Comparison of ENCODE assay signal across 2 fruit fly cellular contexts in the genomic region with DNA sequence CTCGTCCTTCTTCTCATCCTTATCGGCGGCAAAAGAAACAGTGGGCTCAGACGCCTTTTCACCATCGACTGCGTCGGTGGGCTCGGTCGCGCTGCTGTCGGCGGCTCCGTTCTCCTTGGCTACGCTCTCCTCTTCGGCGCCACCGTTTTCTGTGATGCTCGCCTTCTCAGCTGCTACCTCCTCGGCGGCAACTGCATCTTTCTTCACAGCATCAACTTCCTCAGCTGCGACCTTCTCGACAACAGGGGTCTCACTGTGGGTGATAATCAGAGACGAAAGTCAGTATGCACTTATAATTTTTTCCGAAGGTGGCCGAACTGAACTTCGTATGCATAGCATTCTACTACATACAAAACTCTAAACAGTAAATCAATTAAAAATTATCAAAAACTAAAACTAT.
TF ChIP-seq lines count a peak whose summit lies in the region.

No protein-coding gene starts in this region.

- TF ChIP-seq CTCF in whole organism, embryonic (GFP tag; optimal IDR thresholded peaks at IDR 0.05; lab: Kevin White, UChicago) = no peak

TF ChIP-seq in whole organism, embryonic, 481 proteins besides CTCF, POLR2A, EP300 and RAD21 (continues in another document):
- TF ChIP-seq CG10543 (GFP tag; optimal IDR thresholded peaks at IDR 0.05; lab: Kevin White, UChicago) (no peak), HLH3B (GFP tag; IDR thresholded peaks at IDR 0.05; lab: Robert Waterston, UW) (0 out of 2 replicates have a peak, but pooled peaks have one; percentile 8), ken (GFP tag; IDR thresholded peaks at IDR 0.05; lab: Robert Waterston, UW) (0 out of 3 replicates have a peak, but pooled peaks have one; percentile 17), lov (optimal IDR thresholded peaks at IDR 0.05; lab: Kevin White, UChicago) (no peak), lov (GFP tag; IDR thresholded peaks at IDR 0.05; lab: Robert Waterston, UW) (no peak), sna (GFP tag; IDR thresholded peaks at IDR 0.05; lab: Robert Waterston, UW; ENCODE audit: partially characterized antibody) (no peak), YL-1 (GFP tag; optimal IDR thresholded peaks at IDR 0.05; lab: Kevin White, UChicago) (no peak), CG13287 (GFP tag; IDR thresholded peaks at IDR 0.05; lab: Robert Waterston, UW; ENCODE audit: partially characterized antibody) (no peak), CG14965 (GFP tag; optimal IDR thresholded peaks at IDR 0.05; lab: Kevin White, UChicago; ENCODE audit: borderline replicate concordance) (no peak), tup (GFP tag; optimal IDR thresholded peaks at IDR 0.05; lab: Kevin White, UChicago) (no peak), Dbx (GFP tag; IDR thresholded peaks at IDR 0.05; lab: Robert Waterston, UW) (no peak), Hr3 (GFP tag; optimal IDR thresholded peaks at IDR 0.05; lab: Kevin White, UChicago) (no peak), CG11695 (GFP tag; IDR thresholded peaks at IDR 0.05; lab: Robert Waterston, UW) (no peak), h (optimal IDR thresholded peaks at IDR 0.05; lab: Kevin White, UChicago) (no peak), CG6854 (GFP tag; optimal IDR thresholded peaks at IDR 0.05; lab: Kevin White, UChicago) (no peak), ci (GFP tag; IDR thresholded peaks at IDR 0.05; lab: Robert Waterston, UW) (0 out of 3 replicates have a peak, but pooled peaks have one; percentile 28), sima (GFP tag; optimal IDR thresholded peaks at IDR 0.05; lab: Kevin White, UChicago) (no peak), gt (GFP tag; IDR thresholded peaks at IDR 0.05; lab: Robert Waterston, UW) (no peak), Elba2 (GFP tag; optimal IDR thresholded peaks at IDR 0.05; lab: Kevin White, UChicago) (no peak), CG6272 (GFP tag; IDR thresholded peaks at IDR 0.05; lab: Robert Waterston, UW) (no peak), oc (tag; optimal IDR thresholded peaks at IDR 0.05; lab: Kevin White, UChicago) (no peak), CG32532 (GFP tag; IDR thresholded peaks at IDR 0.05; lab: Robert Waterston, UW) (no peak), Fer1 (GFP tag; optimal IDR thresholded peaks at IDR 0.05; lab: Kevin White, UChicago) (no peak), maf-S (GFP tag; optimal IDR thresholded peaks at IDR 0.05; lab: Kevin White, UChicago) (no peak), sens-2 (GFP tag; IDR thresholded peaks at IDR 0.05; lab: Robert Waterston, UW) (no peak), CG14860 (GFP tag; IDR thresholded peaks at IDR 0.05; lab: Robert Waterston, UW; ENCODE audit: partially characterized antibody) (no peak), H15 (GFP tag; IDR thresholded peaks at IDR 0.05; lab: Robert Waterston, UW) (no peak), da (GFP tag; optimal IDR thresholded peaks at IDR 0.05; lab: Kevin White, UChicago) (no peak), zfh1 (GFP tag; IDR thresholded peaks at IDR 0.05; lab: Robert Waterston, UW) (no peak), CG4617 (GFP tag; optimal IDR thresholded peaks at IDR 0.05; lab: Kevin White, UChicago; ENCODE audit: borderline replicate concordance) (no peak), CG6654 (GFP tag; optimal IDR thresholded peaks at IDR 0.05; lab: Kevin White, UChicago) (no peak), CG15479 (GFP tag; optimal IDR thresholded peaks at IDR 0.05; lab: Kevin White, UChicago) (no peak), Blimp-1 (GFP tag; optimal IDR thresholded peaks at IDR 0.05; lab: Kevin White, UChicago) (no peak), Deaf1 (tag; optimal IDR thresholded peaks at IDR 0.05; lab: Kevin White, UChicago) (peak; percentile 13), CG17328 (GFP tag; IDR thresholded peaks at IDR 0.05; lab: Robert Waterston, UW) (no peak), CG3407 (GFP tag; optimal IDR thresholded peaks at IDR 0.05; lab: Kevin White, UChicago) (no peak), GATAe (GFP tag; conservative IDR thresholded peaks at IDR 0.05; lab: Robert Waterston, UW) (no peak), CG1602 (GFP tag; optimal IDR thresholded peaks at IDR 0.05; lab: Kevin White, UChicago) (no peak), CG34422 (GFP tag; IDR thresholded peaks at IDR 0.05; lab: Robert Waterston, UW) (no peak), Med (GFP tag; lab: Kevin White, UChicago) (peak; percentile 53), TFAM (GFP tag; optimal IDR thresholded peaks at IDR 0.05; lab: Kevin White, UChicago) (no peak), ato (GFP tag; IDR thresholded peaks at IDR 0.05; lab: Robert Waterston, UW; ENCODE audit: partially characterized antibody) (no peak), CrebB (tag; optimal IDR thresholded peaks at IDR 0.05; lab: Kevin White, UChicago) (no peak), CG8281 (tag; optimal IDR thresholded peaks at IDR 0.05; lab: Kevin White, UChicago) (no peak)

TF ChIP-seq in whole organism, prepupa, 60 proteins besides CTCF, POLR2A, EP300 and RAD21:
- TF ChIP-seq CG32006 (GFP tag; optimal IDR thresholded peaks at IDR 0.05; lab: Kevin White, UChicago) = no peak
- no peak for TF ChIP-seq eg (GFP tag; IDR thresholded peaks at IDR 0.05; lab: Robert Waterston, UW)
- TF ChIP-seq Hr38 (GFP tag; optimal IDR thresholded peaks at IDR 0.05; lab: Kevin White, UChicago) = no peak
- no peak for TF ChIP-seq esn (GFP tag; optimal IDR thresholded peaks at IDR 0.05; lab: Kevin White, UChicago)
- no peak for TF ChIP-seq CG4318 (GFP tag; optimal IDR thresholded peaks at IDR 0.05; lab: Kevin White, UChicago)
- TF ChIP-seq CG6163 (GFP tag; IDR thresholded peaks at IDR 0.05; lab: Robert Waterston, UW) = peak; percentile 15; the same call in 1 of the 3 replicates
- TF ChIP-seq Eip78C (GFP tag; lab: Kevin White, UChicago) = no peak
- no peak for TF ChIP-seq Lpt (GFP tag; optimal IDR thresholded peaks at IDR 0.05; lab: Kevin White, UChicago)
- TF ChIP-seq svp (GFP tag; lab: Kevin White, UChicago) = peak; percentile 88
- no peak for TF ChIP-seq CG11902 (GFP tag; optimal IDR thresholded peaks at IDR 0.05; lab: Kevin White, UChicago)
- TF ChIP-seq Smox (GFP tag; optimal IDR thresholded peaks at IDR 0.05; lab: Kevin White, UChicago) = no peak
- TF ChIP-seq fd59A (GFP tag; optimal IDR thresholded peaks at IDR 0.05; lab: Kevin White, UChicago) = no peak
- no peak for TF ChIP-seq CG7368 (GFP tag; optimal IDR thresholded peaks at IDR 0.05; lab: Kevin White, UChicago)
- no peak for TF ChIP-seq CG9139 (GFP tag; optimal IDR thresholded peaks at IDR 0.05; lab: Kevin White, UChicago)
- TF ChIP-seq Sox14 (GFP tag; optimal IDR thresholded peaks at IDR 0.05; lab: Kevin White, UChicago) = no peak
- TF ChIP-seq CG34406 (GFP tag; optimal IDR thresholded peaks at IDR 0.05; lab: Kevin White, UChicago) = no peak
- no peak for TF ChIP-seq Sox102F (GFP tag; optimal IDR thresholded peaks at IDR 0.05; lab: Kevin White, UChicago)
